Fruit fly (Drosophila melanogaster) whole organism, prepupa: ENCODE measurements around the gene mmm.

Experiments used
- CG10669 ChIP-seq: fragments of 200-800 bp; sonication (Bioruptor generic); optimal IDR thresholded peaks from 3 replicates; lab custom pipeline; 2018; ENCODE audit warnings: missing biosample characterization, mild to moderate bottlenecking, missing genetic modification characterization, moderate library complexity
- CG11902 ChIP-seq: fragments of 200-800 bp; sonication (Bioruptor generic); optimal IDR thresholded peaks from 3 replicates; lab custom pipeline; 2016; ENCODE audit warnings: missing biosample characterization, missing genetic modification characterization
- CG15336 ChIP-seq: fragments of 200-800 bp; sonication (Bioruptor generic); IDR thresholded peaks from 2 replicates; pipeline ENCODE4 v1.3.6; 2022; ENCODE audit warnings: missing biosample characterization, missing genetic modification characterization
- CG31627 ChIP-seq: fragments of 200-800 bp; sonication (Bioruptor generic); optimal IDR thresholded peaks from 3 replicates; lab custom pipeline; 2016; ENCODE audit warnings: missing biosample characterization, missing genetic modification characterization
- CG32006 ChIP-seq: fragments of 200-800 bp; sonication (Bioruptor generic); optimal IDR thresholded peaks from 3 replicates; lab custom pipeline; 2017; ENCODE audit warnings: missing biosample characterization, mild to moderate bottlenecking, missing genetic modification characterization
- CG34406 ChIP-seq: fragments of 200-800 bp; sonication (Bioruptor generic); optimal IDR thresholded peaks from 3 replicates; lab custom pipeline; 2016; ENCODE audit warnings: missing biosample characterization, missing genetic modification characterization
- CG3919 ChIP-seq: fragments of 200-800 bp; sonication (Bioruptor generic); optimal IDR thresholded peaks from 3 replicates; lab custom pipeline; 2016; ENCODE audit warnings: missing biosample characterization, missing genetic modification characterization
- CG6163 ChIP-seq: fragments of 200-800 bp; sonication (Bioruptor generic); IDR thresholded peaks from 3 replicates; pipeline ENCODE4 v1.3.6; 2022; ENCODE audit warnings: missing biosample characterization, missing genetic modification characterization
- CG6792 ChIP-seq: fragments of 200-800 bp; sonication (Bioruptor generic); optimal IDR thresholded peaks from 3 replicates; lab custom pipeline; 2016; ENCODE audit warnings: missing biosample characterization, missing genetic modification characterization
- CG7368 ChIP-seq: fragments of 200-800 bp; sonication (Bioruptor generic); optimal IDR thresholded peaks from 3 replicates; lab custom pipeline; 2016; ENCODE audit warnings: missing biosample characterization, missing genetic modification characterization
- CG8119 ChIP-seq: fragments of 200-800 bp; sonication (Bioruptor generic); IDR thresholded peaks from 3 replicates; pipeline ENCODE4 v1.3.6; 2022; ENCODE audit warnings: missing biosample characterization, missing genetic modification characterization
- CG8319 ChIP-seq: fragments of 200-800 bp; sonication (Bioruptor generic); optimal IDR thresholded peaks from 3 replicates; lab custom pipeline; 2016; ENCODE audit warnings: missing biosample characterization, missing genetic modification characterization
- CG9139 ChIP-seq: fragments of 200-800 bp; sonication (Bioruptor generic); optimal IDR thresholded peaks from 3 replicates; lab custom pipeline; 2017; ENCODE audit warnings: missing biosample characterization, mild to moderate bottlenecking, missing genetic modification characterization
- Eip78C ChIP-seq: fragments of 200-800 bp; sonication (Bioruptor generic); peaks from one replicate; lab custom pipeline; 2016; ENCODE audit warnings: missing biosample characterization, missing genetic modification characterization
- Ets96B ChIP-seq: fragments of 200-800 bp; optimal IDR thresholded peaks from 2 replicates; lab custom pipeline; 2019; ENCODE audit warnings: missing biosample characterization, mild to moderate bottlenecking, missing genetic modification characterization, moderate library complexity
- Gug ChIP-seq: fragments of 200-800 bp; sonication (Bioruptor generic); IDR thresholded peaks from 2 replicates; pipeline ENCODE4 v1.3.6; 2022; ENCODE audit warnings: missing biosample characterization, missing genetic modification characterization
- Hr38 ChIP-seq: sonication (Bioruptor generic); optimal IDR thresholded peaks from 2 replicates; lab custom pipeline; 2016; ENCODE audit warnings: missing biosample characterization, missing genetic modification characterization
- Sox14 ChIP-seq: fragments of 200-800 bp; sonication (Bioruptor generic); optimal IDR thresholded peaks from 3 replicates; lab custom pipeline; 2016; ENCODE audit warnings: missing biosample characterization, missing genetic modification characterization
- achi ChIP-seq: fragments of 200-800 bp; sonication (Bioruptor generic); optimal IDR thresholded peaks from 3 replicates; lab custom pipeline; 2016; ENCODE audit warnings: missing biosample characterization, missing genetic modification characterization
- acj6 ChIP-seq: fragments of 200-800 bp; sonication (Bioruptor generic); optimal IDR thresholded peaks from 3 replicates; lab custom pipeline; 2016; ENCODE audit warnings: missing biosample characterization, missing genetic modification characterization
- cyc ChIP-seq: fragments of 200-800 bp; sonication (Bioruptor generic); optimal IDR thresholded peaks from 3 replicates; lab custom pipeline; 2016; ENCODE audit warnings: missing biosample characterization, missing genetic modification characterization
- dac ChIP-seq: fragments of 200-800 bp; sonication (Bioruptor generic); optimal IDR thresholded peaks from 2 replicates; lab custom pipeline; 2017; ENCODE audit warnings: missing biosample characterization, mild to moderate bottlenecking, missing genetic modification characterization
- esn ChIP-seq: fragments of 200-800 bp; sonication (Bioruptor generic); optimal IDR thresholded peaks from 2 replicates; lab custom pipeline; 2016; ENCODE audit warnings: missing biosample characterization, mild to moderate bottlenecking, missing genetic modification characterization, moderate library complexity
- fkh ChIP-seq: fragments of 200-800 bp; sonication (Bioruptor generic); optimal IDR thresholded peaks from 3 replicates; lab custom pipeline; 2017; ENCODE audit warnings: missing biosample characterization, mild to moderate bottlenecking, missing genetic modification characterization, moderate library complexity
- spab ChIP-seq: fragments of 200-800 bp; sonication (Bioruptor generic); optimal IDR thresholded peaks from 2 replicates; lab custom pipeline; 2017; ENCODE audit warnings: missing biosample characterization, mild to moderate bottlenecking, missing genetic modification characterization, missing genetic modification reagents
- svp ChIP-seq: fragments of 200-800 bp; sonication (Bioruptor generic); peaks from one replicate; lab custom pipeline; 2016; ENCODE audit warnings: missing biosample characterization, missing genetic modification characterization
- topi ChIP-seq: fragments of 200-800 bp; sonication (Bioruptor generic); optimal IDR thresholded peaks from 3 replicates; lab custom pipeline; 2016; ENCODE audit warnings: missing biosample characterization, missing genetic modification characterization

mmm gene

dm6 chr3L:7632540-7633263 is 49.4 kb downstream of the mmm start (continued):
- TF ChIP-seq fkh (GFP tag; lab: Kevin White, UChicago) (no peak), CG6163 (GFP tag; lab: Robert Waterston, UW) (peak; percentile 71; the same call in 2 of the 3 replicates), CG9139 (GFP tag; lab: Kevin White, UChicago) (peak; percentile 3), spab (peak; percentile 40), CG8119 (GFP tag; lab: Robert Waterston, UW) (peak; percentile 79), Eip78C (peak; percentile 87), esn (GFP tag; lab: Kevin White, UChicago) (no peak), CG7368 (no peak), topi (no peak), CG10669 (GFP tag; lab: Kevin White, UChicago) (peak; percentile 60), Hr38 (no peak), Ets96B (peak; percentile 61), CG32006 (GFP tag; lab: Kevin White, UChicago) (peak; percentile 83), CG15336 (GFP tag; lab: Robert Waterston, UW) (peak; percentile 82), acj6 (GFP tag; lab: Kevin White, UChicago) (peak; percentile 44), achi (GFP tag; lab: Kevin White, UChicago) (peak; percentile 46), Gug (GFP tag; lab: Robert Waterston, UW) (peak; percentile 51), CG6792 (GFP tag; lab: Kevin White, UChicago) (no peak), CG11902 (GFP tag; lab: Kevin White, UChicago) (no peak), cyc (no peak), CG3919 (GFP tag; lab: Kevin White, UChicago) (peak; percentile 49), CG34406 (GFP tag; lab: Kevin White, UChicago) (no peak), Sox14 (GFP tag; lab: Kevin White, UChicago) (peak; percentile 56), svp (GFP tag; lab: Kevin White, UChicago) (peak; percentile 79), CG31627 (GFP tag; lab: Kevin White, UChicago) (no peak), dac (GFP tag; lab: Kevin White, UChicago) (no peak)

dm6 chr3L:7633619-7634018 is 50.4 kb downstream of the mmm start:
- peak; percentile 92 for TF ChIP-seq svp (GFP tag; lab: Kevin White, UChicago)
- TF ChIP-seq achi (GFP tag; lab: Kevin White, UChicago): no peak
- no peak for TF ChIP-seq CG8319 (GFP tag; lab: Kevin White, UChicago)
- TF ChIP-seq Ets96B: no peak

- peak; percentile 56; the same call in 1 of the 2 replicates for TF ChIP-seq Gug (GFP tag; lab: Robert Waterston, UW)
- TF ChIP-seq CG10669 (GFP tag; lab: Kevin White, UChicago): no peak
These were observed 51.7 kb downstream of the mmm start for dm6 chr3L:7634743-7635469.
